Worm (Caenorhabditis elegans) whole organism, L1 larva: ENCODE measurements around the gene F32D8.3.

ENCODE experiments used
- aha-1 ChIP-seq: fragments of 150-350 bp; optimal IDR thresholded peaks from 2 replicates; lab custom pipeline; 2014; ENCODE audit warnings: missing biosample characterization, missing genetic modification characterization
- blmp-1 ChIP-seq: fragments of 150-350 bp; optimal IDR thresholded peaks from 2 replicates; lab custom pipeline; 2014; ENCODE audit warnings: missing biosample characterization, missing genetic modification characterization
- elt-3 ChIP-seq, 6 experiments: fragments of 150-350 bp in 1 of 6; sonication (generic microtip); optimal IDR thresholded peaks; 2 replicates each; lab custom pipeline; 2017 to 2018; ENCODE audit warnings: missing biosample characterization in 6 of 6, missing genetic modification characterization in 6 of 6, inconsistent platforms in 1 of 6
- fos-1 ChIP-seq: fragments of 150-350 bp; optimal IDR thresholded peaks from 2 replicates; lab custom pipeline; 2014; ENCODE audit warnings: missing biosample characterization, missing genetic modification characterization
- nhr-237 ChIP-seq: fragments of 150-350 bp; optimal IDR thresholded peaks from 2 replicates; lab custom pipeline; 2014; ENCODE audit warnings: missing biosample characterization, missing genetic modification characterization
- nhr-77 ChIP-seq: fragments of 150-350 bp; optimal IDR thresholded peaks from 2 replicates; lab custom pipeline; 2014; ENCODE audit warnings: missing biosample characterization, missing genetic modification characterization
- nhr-90 ChIP-seq: sonication (generic microtip); optimal IDR thresholded peaks from 2 replicates; lab custom pipeline; 2016; ENCODE audit warnings: mild to moderate bottlenecking, missing genetic modification characterization, missing compliant biosample characterization; ENCODE audit not compliant: poor library complexity
- snpc-4 ChIP-seq: fragments of 150-350 bp; optimal IDR thresholded peaks from 2 replicates; lab custom pipeline; 2014; ENCODE audit warnings: missing biosample characterization, missing genetic modification characterization
- snu-23 ChIP-seq: sonication (generic microtip); optimal IDR thresholded peaks from 2 replicates; lab custom pipeline; 2016; ENCODE audit warnings: missing genetic modification characterization, missing compliant biosample characterization
- unc-130 ChIP-seq: fragments of 150-350 bp; optimal IDR thresholded peaks from 2 replicates; lab custom pipeline; 2017; ENCODE audit warnings: missing biosample characterization, missing genetic modification characterization, inconsistent platforms

ce11 chrV:10898107-10898506, 11.5 kb downstream of the F32D8.3 start, which contains the start of gene F32D8.7:
- TF ChIP-seq nhr-77 (tag; lab: Kevin White, UChicago) (no peak), fos-1 (tag; lab: Kevin White, UChicago) (no peak), nhr-90 (no peak), snpc-4 (tag; lab: Kevin White, UChicago) (no peak), unc-130 (no peak), aha-1 (tag; lab: Kevin White, UChicago) (no peak), blmp-1 (tag; lab: Kevin White, UChicago) (peak; percentile 79), nhr-237 (tag; lab: Kevin White, UChicago) (no peak), elt-3 (tag; optimal IDR thresholded peaks at IDR 0.05; lab: Kevin White, UChicago) (no peak), snu-23 (no peak)
